Worm (Caenorhabditis elegans) whole organism, L1 larva: ENCODE results near the gene C05C12.5.

Source experiments
- C16A3.4 ChIP-seq: fragments of 150-350 bp; optimal IDR thresholded peaks from 2 replicates; lab custom pipeline; 2014; ENCODE audit warnings: missing biosample characterization, missing genetic modification characterization
- C34B4.2 ChIP-seq: sonication (generic microtip); optimal IDR thresholded peaks from 2 replicates; lab custom pipeline; 2017; ENCODE audit warnings: mild to moderate bottlenecking, missing genetic modification characterization, missing compliant biosample characterization
- Y116A8C.19 ChIP-seq: sonication (generic microtip); optimal IDR thresholded peaks from 2 replicates; lab custom pipeline; 2016; ENCODE audit warnings: missing compliant biosample characterization, missing genetic modification characterization, borderline replicate concordance
- alr-1 ChIP-seq: fragments of 200-800 bp; sonication (Bioruptor generic); optimal IDR thresholded peaks from 2 replicates; lab custom pipeline; 2018; ENCODE audit warnings: borderline replicate concordance, mild to moderate bottlenecking, missing genetic modification characterization, missing compliant biosample characterization
- ama-1 ChIP-seq: fragments of 150-350 bp; optimal IDR thresholded peaks from 2 replicates; lab custom pipeline; 2014
- blmp-1 ChIP-seq: fragments of 150-350 bp; optimal IDR thresholded peaks from 2 replicates; lab custom pipeline; 2014; ENCODE audit warnings: missing biosample characterization, missing genetic modification characterization
- ceh-8 ChIP-seq: fragments of 200-800 bp; sonication (Bioruptor generic); optimal IDR thresholded peaks from 2 replicates; lab custom pipeline; 2018; ENCODE audit warnings: mild to moderate bottlenecking, missing genetic modification characterization, moderate library complexity, missing compliant biosample characterization
- ces-1 ChIP-seq: fragments of 150-350 bp; optimal IDR thresholded peaks from 2 replicates; lab custom pipeline; 2014; ENCODE audit warnings: missing biosample characterization, missing genetic modification reagents, missing genetic modification characterization
- efl-1 ChIP-seq, 4 experiments: fragments of 150-350 bp; optimal IDR thresholded peaks in 3 of 4; peaks in 1 of 4; 1 replicate in 1 of 4; 2 replicates in 3 of 4; lab custom pipeline; 2014; ENCODE audit warnings: missing biosample characterization in 2 of 4, missing genetic modification characterization in 2 of 4, missing genetic modification reagents in 2 of 4
- egl-27 ChIP-seq, 2 experiments: fragments of 150-350 bp in 1 of 2; sonication (generic microtip); optimal IDR thresholded peaks; 3 replicates each; lab custom pipeline; 2017 to 2018; ENCODE audit warnings: missing biosample characterization in 2 of 2, missing genetic modification characterization in 2 of 2, missing genetic modification reagents in 2 of 2
- elt-2 ChIP-seq: sonication (generic microtip); optimal IDR thresholded peaks from 2 replicates; lab custom pipeline; 2016; ENCODE audit warnings: missing genetic modification characterization, mild to moderate bottlenecking, inconsistent platforms, missing compliant biosample characterization, missing genetic modification reagents
- elt-3 ChIP-seq, 6 experiments: fragments of 150-350 bp in 1 of 6; sonication (generic microtip); optimal IDR thresholded peaks; 2 replicates each; lab custom pipeline; 2017 to 2018; ENCODE audit warnings: missing biosample characterization in 6 of 6, missing genetic modification characterization in 6 of 6, inconsistent platforms in 1 of 6
- ets-5 ChIP-seq: fragments of 200-800 bp; sonication (Bioruptor generic); IDR thresholded peaks from 2 replicates; pipeline ENCODE4 v1.3.6; 2022; ENCODE audit warnings: missing genetic modification characterization, missing compliant biosample characterization
- fkh-10 ChIP-seq: sonication (generic microtip); optimal IDR thresholded peaks from 2 replicates; lab custom pipeline; 2017; ENCODE audit warnings: missing biosample characterization, missing genetic modification reagents, missing genetic modification characterization
- fkh-8 ChIP-seq: sonication (generic microtip); optimal IDR thresholded peaks from 2 replicates; lab custom pipeline; 2016; ENCODE audit warnings: mild to moderate bottlenecking, missing genetic modification characterization, missing compliant biosample characterization
- hlh-17 ChIP-seq: fragments of 200-800 bp; sonication (Bioruptor generic); optimal IDR thresholded peaks from 2 replicates; lab custom pipeline; 2018; ENCODE audit warnings: missing genetic modification characterization, mild to moderate bottlenecking, missing compliant biosample characterization, moderate library complexity, borderline replicate concordance
- hlh-4 ChIP-seq: sonication (generic microtip); optimal IDR thresholded peaks from 2 replicates; lab custom pipeline; 2016; ENCODE audit warnings: mild to moderate bottlenecking, missing genetic modification characterization, missing compliant biosample characterization
- irx-1 ChIP-seq: sonication (generic microtip); optimal IDR thresholded peaks from 2 replicates; lab custom pipeline; 2016; ENCODE audit warnings: missing genetic modification characterization, missing compliant biosample characterization
- lin-13 ChIP-seq: fragments of 150-350 bp; optimal IDR thresholded peaks from 2 replicates; lab custom pipeline; 2014; ENCODE audit warnings: missing biosample characterization, missing genetic modification reagents, missing genetic modification characterization
- lin-14 ChIP-seq: fragments of 200-800 bp; sonication (Bioruptor generic); optimal IDR thresholded peaks from 2 replicates; lab custom pipeline; 2018; ENCODE audit warnings: mild to moderate bottlenecking, missing genetic modification characterization, moderate library complexity, missing compliant biosample characterization
- lin-15B ChIP-seq: fragments of 150-350 bp; sonication (generic microtip); optimal IDR thresholded peaks from 3 replicates; lab custom pipeline; 2014; ENCODE audit warnings: missing biosample characterization, missing genetic modification characterization
- lin-35 ChIP-seq, 2 experiments: fragments of 150-350 bp; optimal IDR thresholded peaks; 2 replicates each; lab custom pipeline; 2014; ENCODE audit warnings: missing biosample characterization in 2 of 2, missing genetic modification characterization in 2 of 2, missing genetic modification reagents in 2 of 2
- lin-39 ChIP-seq: fragments of 150-350 bp; optimal IDR thresholded peaks from 2 replicates; lab custom pipeline; 2014; ENCODE audit warnings: missing biosample characterization, missing genetic modification reagents, missing genetic modification characterization
- lir-3 ChIP-seq: sonication (generic microtip); optimal IDR thresholded peaks from 2 replicates; lab custom pipeline; 2016; ENCODE audit warnings: mild to moderate bottlenecking, missing genetic modification characterization, moderate library complexity, missing compliant biosample characterization; ENCODE audit not compliant: poor library complexity
- lsy-2 ChIP-seq, 2 experiments: fragments of 150-350 bp; optimal IDR thresholded peaks; 2 replicates each; lab custom pipeline; 2014; ENCODE audit warnings: missing biosample characterization in 2 of 2, missing genetic modification characterization in 2 of 2
- mab-9 ChIP-seq: fragments of 200-800 bp; sonication (Bioruptor generic); IDR thresholded peaks from 2 replicates; pipeline ENCODE4 v1.3.6; 2022; ENCODE audit warnings: missing genetic modification reagents, missing genetic modification characterization, missing compliant biosample characterization
- mef-2 ChIP-seq: fragments of 150-350 bp; optimal IDR thresholded peaks from 2 replicates; lab custom pipeline; 2014; ENCODE audit warnings: missing biosample characterization, missing genetic modification characterization
- nhr-11 ChIP-seq: fragments of 150-350 bp; optimal IDR thresholded peaks from 2 replicates; lab custom pipeline; 2014; ENCODE audit warnings: missing biosample characterization, missing genetic modification characterization
- nhr-12 ChIP-seq: sonication (generic microtip); optimal IDR thresholded peaks from 2 replicates; lab custom pipeline; 2017; ENCODE audit warnings: missing biosample characterization, missing genetic modification characterization
- nhr-20 ChIP-seq: sonication (generic microtip); optimal IDR thresholded peaks from 2 replicates; lab custom pipeline; 2016; ENCODE audit warnings: mild to moderate bottlenecking, missing genetic modification characterization, missing compliant biosample characterization
- nhr-237 ChIP-seq: fragments of 150-350 bp; optimal IDR thresholded peaks from 2 replicates; lab custom pipeline; 2014; ENCODE audit warnings: missing biosample characterization, missing genetic modification characterization
- nhr-28 ChIP-seq: fragments of 150-350 bp; optimal IDR thresholded peaks from 2 replicates; lab custom pipeline; 2014; ENCODE audit warnings: missing biosample characterization, missing genetic modification characterization
- nhr-47 ChIP-seq: sonication (generic microtip); optimal IDR thresholded peaks from 2 replicates; lab custom pipeline; 2016; ENCODE audit warnings: mild to moderate bottlenecking, missing genetic modification characterization, moderate library complexity, missing compliant biosample characterization
- nhr-71 ChIP-seq: sonication (generic microtip); optimal IDR thresholded peaks from 2 replicates; lab custom pipeline; 2016; ENCODE audit warnings: mild to moderate bottlenecking, missing genetic modification characterization, moderate library complexity, missing compliant biosample characterization
- nhr-76 ChIP-seq: sonication (generic microtip); optimal IDR thresholded peaks from 2 replicates; lab custom pipeline; 2017; ENCODE audit warnings: missing biosample characterization, missing genetic modification characterization
- nhr-77 ChIP-seq: fragments of 150-350 bp; optimal IDR thresholded peaks from 2 replicates; lab custom pipeline; 2014; ENCODE audit warnings: missing biosample characterization, missing genetic modification characterization
- nhr-84 ChIP-seq: sonication (generic microtip); optimal IDR thresholded peaks from 2 replicates; lab custom pipeline; 2017; ENCODE audit warnings: missing biosample characterization, missing genetic modification characterization
- nhr-85 ChIP-seq: sonication (generic microtip); peaks from one replicate; lab custom pipeline; 2016; ENCODE audit warnings: missing genetic modification characterization, inconsistent platforms, missing compliant biosample characterization
- pag-3 ChIP-seq: sonication (generic microtip); optimal IDR thresholded peaks from 2 replicates; lab custom pipeline; 2017; ENCODE audit warnings: missing genetic modification characterization, mild to moderate bottlenecking, missing compliant biosample characterization, antibody characterized with exemption, borderline replicate concordance; ENCODE audit not compliant: insufficient read depth
- pax-3 ChIP-seq: fragments of 200-800 bp; sonication (Bioruptor generic); optimal IDR thresholded peaks from 2 replicates; lab custom pipeline; 2018; ENCODE audit warnings: mild to moderate bottlenecking, missing genetic modification characterization, moderate library complexity, missing compliant biosample characterization
- pqm-1 ChIP-seq: sonication (generic microtip); optimal IDR thresholded peaks from 3 replicates; lab custom pipeline; 2017; ENCODE audit warnings: missing biosample characterization, missing genetic modification characterization
- rnt-1 ChIP-seq: sonication (generic microtip); optimal IDR thresholded peaks from 2 replicates; lab custom pipeline; 2016; ENCODE audit warnings: mild to moderate bottlenecking, missing genetic modification characterization, moderate library complexity, missing compliant biosample characterization
- skn-1 ChIP-seq: fragments of 150-350 bp; optimal IDR thresholded peaks from 2 replicates; lab custom pipeline; 2014; ENCODE audit warnings: missing biosample characterization, missing genetic modification characterization
- sup-37 ChIP-seq: fragments of 200-800 bp; sonication (Bioruptor generic); optimal IDR thresholded peaks from 2 replicates; lab custom pipeline; 2018; ENCODE audit warnings: mild to moderate bottlenecking, missing genetic modification characterization, missing compliant biosample characterization
- unc-130 ChIP-seq: fragments of 150-350 bp; optimal IDR thresholded peaks from 2 replicates; lab custom pipeline; 2017; ENCODE audit warnings: missing biosample characterization, missing genetic modification characterization, inconsistent platforms
- unc-62 ChIP-seq: fragments of 150-350 bp; optimal IDR thresholded peaks from 2 replicates; lab custom pipeline; 2014; ENCODE audit warnings: missing biosample characterization, missing genetic modification reagents, missing genetic modification characterization
- vab-15 ChIP-seq: sonication (generic microtip); optimal IDR thresholded peaks from 2 replicates; lab custom pipeline; 2017; ENCODE audit warnings: missing genotype, mild to moderate bottlenecking, missing genetic modification characterization, missing compliant biosample characterization
- xbp-1 ChIP-seq: sonication (generic microtip); optimal IDR thresholded peaks from 2 replicates; lab custom pipeline; 2016; ENCODE audit warnings: missing genetic modification characterization, missing compliant biosample characterization
- ztf-11 ChIP-seq, 2 experiments: sonication (generic microtip); optimal IDR thresholded peaks; 2 replicates each; lab custom pipeline; 2016 to 2017; ENCODE audit warnings: missing genetic modification characterization in 2 of 2, missing biosample characterization in 1 of 2, missing compliant biosample characterization in 1 of 2

The C05C12.5 gene

ce11 chrIV:11211547-11211946 lies 49.4 kb downstream of the C05C12.5 start (continued):
- no peak for TF ChIP-seq hlh-4 (tag; lab: Kevin White, UChicago)
- TF ChIP-seq mab-9 (GFP tag; lab: Robert Waterston, UW), result no peak
- no peak for TF ChIP-seq irx-1 (tag; lab: Kevin White, UChicago)
- no peak for TF ChIP-seq lin-13 (GFP tag; lab: Kevin White, UChicago)
- peak; percentile 21 for TF ChIP-seq unc-130
- TF ChIP-seq skn-1, result no peak
- no peak for TF ChIP-seq lin-15B
- TF ChIP-seq Y116A8C.19 (tag; lab: Kevin White, UChicago), result no peak
- no peak for TF ChIP-seq pag-3 (tag; lab: Kevin White, UChicago)
- no peak for TF ChIP-seq lsy-2 (tag; optimal IDR thresholded peaks at IDR 0.05; lab: Kevin White, UChicago)
- peak; percentile 52 for TF ChIP-seq blmp-1
- TF ChIP-seq lin-14 (GFP tag; lab: Kevin White, UChicago), result peak; percentile 78
- no peak for TF ChIP-seq unc-62 (GFP tag; lab: Kevin White, UChicago)
- TF ChIP-seq mef-2 (tag; lab: Kevin White, UChicago), result no peak
- TF ChIP-seq elt-3 (tag; optimal IDR thresholded peaks at IDR 0.05; lab: Kevin White, UChicago), result peak in 2 of 6 experiments; percentile 46 to 57
- no peak for TF ChIP-seq lin-39
- peak; percentile 23 for TF ChIP-seq nhr-20
- peak; percentile 9 for TF ChIP-seq rnt-1 (tag; lab: Kevin White, UChicago)
- no peak for TF ChIP-seq C34B4.2 (tag; lab: Kevin White, UChicago)
- no peak for TF ChIP-seq ets-5 (GFP tag; lab: Robert Waterston, UW)
- no peak for TF ChIP-seq ceh-8 (GFP tag; lab: Kevin White, UChicago)
- peak; percentile 71 for TF ChIP-seq nhr-85 (tag; lab: Kevin White, UChicago)
- TF ChIP-seq nhr-76 (tag; lab: Kevin White, UChicago), result no peak
- TF ChIP-seq alr-1 (tag; lab: Kevin White, UChicago), result no peak
- TF ChIP-seq vab-15 (tag; lab: Kevin White, UChicago), result no peak
- no peak for TF ChIP-seq nhr-47 (tag; lab: Kevin White, UChicago)
- no peak for TF ChIP-seq pqm-1
- no peak for TF ChIP-seq hlh-17 (GFP tag; lab: Kevin White, UChicago)
- TF ChIP-seq, all 84 proteins: peak for 13

- TF ChIP-seq sup-37, result no peak
- TF ChIP-seq ztf-11 (tag; optimal IDR thresholded peaks at IDR 0.05; lab: Kevin White, UChicago), result no peak
- no peak for TF ChIP-seq lin-13 (GFP tag; lab: Kevin White, UChicago)
- TF ChIP-seq ces-1 (GFP tag; lab: Kevin White, UChicago), result no peak
- TF ChIP-seq nhr-12 (tag; lab: Kevin White, UChicago), result no peak
- TF ChIP-seq rnt-1 (tag; lab: Kevin White, UChicago), result no peak
- no peak for TF ChIP-seq pqm-1
- TF ChIP-seq nhr-11 (tag; lab: Kevin White, UChicago), result no peak
- peak; percentile 6 for TF ChIP-seq blmp-1
- TF ChIP-seq nhr-237 (tag; lab: Kevin White, UChicago), result no peak
- no peak for TF ChIP-seq elt-3 (tag; optimal IDR thresholded peaks at IDR 0.05; lab: Kevin White, UChicago)
- no peak for TF ChIP-seq nhr-20
- no peak for TF ChIP-seq irx-1 (tag; lab: Kevin White, UChicago)
- TF ChIP-seq xbp-1 (tag; lab: Kevin White, UChicago), result peak; percentile 2
- TF ChIP-seq nhr-77 (tag; lab: Kevin White, UChicago), result no peak
- no peak for TF ChIP-seq nhr-28 (tag; lab: Kevin White, UChicago)
- peak; percentile 12 to 68 for TF ChIP-seq lin-35 (GFP tag; optimal IDR thresholded peaks at IDR 0.05; lab: Kevin White, UChicago)
- TF ChIP-seq egl-27 (tag; optimal IDR thresholded peaks at IDR 0.05; lab: Kevin White, UChicago), result no peak
- TF ChIP-seq elt-2 (tag; lab: Kevin White, UChicago), result no peak
- TF ChIP-seq mef-2 (tag; lab: Kevin White, UChicago), result no peak
- TF ChIP-seq nhr-84 (tag; lab: Kevin White, UChicago), result no peak
- no peak for TF ChIP-seq lin-15B
- no peak for TF ChIP-seq fkh-8 (tag; lab: Kevin White, UChicago)
- peak; percentile 11 to 49 for TF ChIP-seq lsy-2 (tag; optimal IDR thresholded peaks at IDR 0.05; lab: Kevin White, UChicago)
- TF ChIP-seq pag-3 (tag; lab: Kevin White, UChicago), result no peak
- no peak for TF ChIP-seq hlh-4 (tag; lab: Kevin White, UChicago)
- TF ChIP-seq fkh-10, result no peak
- peak in 1 of 2 experiments; percentile 68 for TF ChIP-seq efl-1 (optimal IDR thresholded peaks at IDR 0.05; lab: Kevin White, UChicago)
- TF ChIP-seq efl-1 (GFP tag; optimal IDR thresholded peaks at IDR 0.05 in 1 of 2; lab: Kevin White, UChicago), result peak; percentile 73 to 97
- TF ChIP-seq ama-1, result no peak
- TF ChIP-seq C16A3.4 (tag; lab: Kevin White, UChicago), result no peak
- TF ChIP-seq lir-3 (tag; lab: Kevin White, UChicago), result no peak
- no peak for TF ChIP-seq nhr-71 (tag; lab: Kevin White, UChicago)
- no peak for TF ChIP-seq pax-3 (tag; lab: Kevin White, UChicago)
Measured at ce11 chrIV:11210781-11211256, 50.2 kb downstream of the C05C12.5 start, which contains the start of gene adk-1. Gene adk-1 (minus strand): TSS chrIV:11210831.
